Fruit fly (Drosophila melanogaster): ENCODE data around the gene chinmo.

DNA sequence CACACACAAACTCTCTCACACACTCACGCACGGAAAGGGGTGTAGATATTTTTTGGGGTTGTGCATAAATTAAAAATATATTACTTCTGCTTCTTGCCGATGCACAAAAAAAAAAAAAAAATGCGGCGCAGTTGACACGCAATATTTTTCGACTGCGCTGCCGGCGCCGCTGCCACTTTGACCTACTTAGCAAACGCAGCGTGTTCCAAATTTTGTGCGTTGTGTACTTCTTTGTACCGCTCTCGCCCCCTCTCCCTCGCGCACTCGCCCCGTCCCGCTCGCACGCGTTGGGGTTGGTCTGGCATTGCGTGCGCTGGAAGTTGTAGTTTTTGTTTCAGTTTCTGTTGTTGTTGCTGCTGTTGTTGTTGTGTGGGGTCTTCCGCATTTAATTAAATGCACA lies 3.2 kb downstream of the chinmo start:
- TF ChIP-seq psq (GFP tag; optimal IDR thresholded peaks at IDR 0.05) (no peak), dl (GFP tag; optimal IDR thresholded peaks at IDR 0.05; ENCODE audit: insufficient read depth in 1 of 2, partially characterized antibody in 2 of 2) (no peak), Dfd (GFP tag; optimal IDR thresholded peaks at IDR 0.05) (no peak), Dif (GFP tag; optimal IDR thresholded peaks at IDR 0.05; ENCODE audit: partially characterized antibody) (no peak), ey (GFP tag; optimal IDR thresholded peaks at IDR 0.05) (no peak), CG9705 (GFP tag; optimal IDR thresholded peaks at IDR 0.05) (no peak), Abd-B (GFP tag; optimal IDR thresholded peaks at IDR 0.05) (no peak), br (GFP tag; optimal IDR thresholded peaks at IDR 0.05) (no peak)
